ENCODE assay signal across 1 fruit fly cellular context in the genomic region with DNA sequence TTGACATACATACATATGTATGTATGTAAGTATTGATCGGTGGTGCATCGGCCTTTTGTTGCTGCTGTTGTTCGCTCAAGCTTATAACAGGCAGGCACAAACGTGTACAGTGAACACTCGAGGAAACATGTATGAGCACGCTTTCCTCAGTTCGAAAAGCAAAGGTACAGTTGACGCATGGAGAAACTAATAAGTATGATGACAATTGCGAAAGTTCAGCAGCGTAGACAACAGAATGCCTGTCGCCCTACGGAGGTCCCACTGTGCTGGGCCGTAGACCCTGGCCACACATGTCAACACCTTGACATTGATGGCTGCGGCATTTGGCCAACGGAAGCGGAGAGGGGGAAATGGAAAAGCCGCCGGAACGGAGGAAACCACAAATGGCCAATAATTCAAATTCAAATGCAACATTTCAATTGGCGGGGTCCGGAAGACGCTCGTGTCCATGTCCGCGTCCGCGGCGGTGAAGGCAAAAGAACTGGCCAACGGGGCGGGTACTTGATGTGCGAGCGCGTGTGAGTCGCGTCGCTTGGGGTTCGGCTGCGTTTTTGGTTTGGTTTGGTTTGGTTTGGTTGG.
A peak's percentile ranks its signal among the peaks of the same experiment; 100 is the strongest.
TF ChIP-seq lines count a peak whose summit lies in the region.

A gene (plus strand): TSS at position 529 of the 579 bp plus-strand sequence.

TF ChIP-seq in whole organism, embryonic, 481 proteins besides CTCF, POLR2A, EP300 and RAD21 (continued from another document and continues in another):
- TF ChIP-seq Pdp1 (GFP tag; optimal IDR thresholded peaks at IDR 0.05; lab: Kevin White, UChicago) = peak; percentile 23 to 50
- peak; percentile 32 for TF ChIP-seq az2 (GFP tag; optimal IDR thresholded peaks at IDR 0.05; lab: Kevin White, UChicago)
- peak; percentile 20 for TF ChIP-seq sug (tag; optimal IDR thresholded peaks at IDR 0.05; lab: Kevin White, UChicago)
- TF ChIP-seq ranshi (GFP tag; IDR thresholded peaks at IDR 0.05; lab: Robert Waterston, UW) = peak; percentile 49; the same call in 1 of the 2 replicates
- peak; percentile 37; the same call in 2 of the 3 replicates for TF ChIP-seq tgo (GFP tag; IDR thresholded peaks at IDR 0.05; lab: Robert Waterston, UW)
- TF ChIP-seq disco-r (GFP tag; optimal IDR thresholded peaks at IDR 0.05; lab: Kevin White, UChicago) = no peak
- no peak for TF ChIP-seq CG34376 (GFP tag; optimal IDR thresholded peaks at IDR 0.05; lab: Kevin White, UChicago)
- TF ChIP-seq Oli (tag; optimal IDR thresholded peaks at IDR 0.05; lab: Kevin White, UChicago) = no peak
- peak; percentile 54 for TF ChIP-seq CG10366 (GFP tag; IDR thresholded peaks at IDR 0.05; lab: Robert Waterston, UW)
- TF ChIP-seq CG9932 (GFP tag; IDR thresholded peaks at IDR 0.05; lab: Robert Waterston, UW) = peak; percentile 53
- peak; percentile 50 for TF ChIP-seq CG17612 (GFP tag; IDR thresholded peaks at IDR 0.05; lab: Robert Waterston, UW)
- TF ChIP-seq CG15514 (GFP tag; optimal IDR thresholded peaks at IDR 0.05; lab: Kevin White, UChicago) = peak; percentile 58
- peak; percentile 89 for TF ChIP-seq Med (GFP tag; lab: Kevin White, UChicago)
- no peak for TF ChIP-seq CG3065 (GFP tag; optimal IDR thresholded peaks at IDR 0.05; lab: Kevin White, UChicago)
- TF ChIP-seq CG10654 (GFP tag; optimal IDR thresholded peaks at IDR 0.05; lab: Kevin White, UChicago) = no peak
- peak; percentile 17 for TF ChIP-seq CG16863 (GFP tag; optimal IDR thresholded peaks at IDR 0.05; lab: Kevin White, UChicago)
- no peak for TF ChIP-seq abd-A (tag; optimal IDR thresholded peaks at IDR 0.05; lab: Kevin White, UChicago)
- no peak for TF ChIP-seq fu2 (GFP tag; optimal IDR thresholded peaks at IDR 0.05; lab: Kevin White, UChicago)
- no peak for TF ChIP-seq gsb (GFP tag; IDR thresholded peaks at IDR 0.05; lab: Robert Waterston, UW)
- peak; percentile 31; the same call in 1 of the 2 replicates for TF ChIP-seq CG31224 (GFP tag; IDR thresholded peaks at IDR 0.05; lab: Robert Waterston, UW)
- no peak for TF ChIP-seq gsb-n (tag; optimal IDR thresholded peaks at IDR 0.05; lab: Kevin White, UChicago)
- no peak for TF ChIP-seq CG30403 (GFP tag; optimal IDR thresholded peaks at IDR 0.05; lab: Kevin White, UChicago)
- 0 out of 2 replicates have a peak, but pooled peaks have one; percentile 25 for TF ChIP-seq rib (GFP tag; IDR thresholded peaks at IDR 0.05; lab: Robert Waterston, UW)
- TF ChIP-seq fd96Cb (tag; optimal IDR thresholded peaks at IDR 0.05; lab: Kevin White, UChicago) = peak; percentile 18
- TF ChIP-seq CG4707 (GFP tag; optimal IDR thresholded peaks at IDR 0.05; lab: Kevin White, UChicago) = no peak
- peak; percentile 29 for TF ChIP-seq CG12659 (GFP tag; optimal IDR thresholded peaks at IDR 0.05; lab: Kevin White, UChicago)
- peak; percentile 37; the same call in 1 of the 2 replicates for TF ChIP-seq Oaz (GFP tag; IDR thresholded peaks at IDR 0.05; lab: Robert Waterston, UW)
- TF ChIP-seq Hsf (GFP tag; optimal IDR thresholded peaks at IDR 0.05; lab: Kevin White, UChicago) = peak; percentile 27
- TF ChIP-seq CG11696 (GFP tag; IDR thresholded peaks at IDR 0.05; lab: Robert Waterston, UW) = 0 out of 2 replicates have a peak, but pooled peaks have one; percentile 16
- TF ChIP-seq CG11456 (GFP tag; IDR thresholded peaks at IDR 0.05; lab: Robert Waterston, UW) = peak; percentile 80
- TF ChIP-seq CG13123 (GFP tag; optimal IDR thresholded peaks at IDR 0.05; lab: Kevin White, UChicago) = no peak
- no peak for TF ChIP-seq CG8478 (optimal IDR thresholded peaks at IDR 0.05; lab: Kevin White, UChicago)
- no peak; the same call in 1 of the 2 replicates for TF ChIP-seq E2f2 (GFP tag; IDR thresholded peaks at IDR 0.05; lab: Robert Waterston, UW)
- TF ChIP-seq CG17568 (GFP tag; optimal IDR thresholded peaks at IDR 0.05; lab: Kevin White, UChicago) = no peak
- TF ChIP-seq lmd (GFP tag; IDR thresholded peaks at IDR 0.05; lab: Robert Waterston, UW) = peak; percentile 71
- peak; percentile 45 for TF ChIP-seq ind (GFP tag; optimal IDR thresholded peaks at IDR 0.05; lab: Kevin White, UChicago)
- peak; percentile 52 for TF ChIP-seq vvl (GFP tag; IDR thresholded peaks at IDR 0.05; lab: Robert Waterston, UW)
- 0 out of 2 replicates have a peak, but pooled peaks have one; percentile 23 for TF ChIP-seq wdn (GFP tag; IDR thresholded peaks at IDR 0.05; lab: Robert Waterston, UW)
- peak; percentile 62 for TF ChIP-seq H2.0 (GFP tag; IDR thresholded peaks at IDR 0.05; lab: Robert Waterston, UW)
- 0 out of 2 replicates have a peak, but pooled peaks have one; percentile 7 for TF ChIP-seq CG3847 (GFP tag; IDR thresholded peaks at IDR 0.05; lab: Robert Waterston, UW)
- TF ChIP-seq CG1603 (tag; optimal IDR thresholded peaks at IDR 0.05; lab: Kevin White, UChicago) = peak; percentile 50
- TF ChIP-seq bcd (GFP tag; optimal IDR thresholded peaks at IDR 0.05; lab: Kevin White, UChicago) = peak; percentile 7
- peak; percentile 57 for TF ChIP-seq CG7839 (tag; optimal IDR thresholded peaks at IDR 0.05; lab: Kevin White, UChicago)
- TF ChIP-seq CG7372 (GFP tag; IDR thresholded peaks at IDR 0.05; lab: Robert Waterston, UW) = peak; percentile 29; the same call in 1 of the 2 replicates
- TF ChIP-seq Optix (GFP tag; IDR thresholded peaks at IDR 0.05; lab: Robert Waterston, UW) = peak; percentile 56; the same call in 1 of the 3 replicates
- TF ChIP-seq CG18011 (GFP tag; optimal IDR thresholded peaks at IDR 0.05; lab: Kevin White, UChicago) = no peak
- TF ChIP-seq bab2 (GFP tag; optimal IDR thresholded peaks at IDR 0.05; lab: Kevin White, UChicago) = peak; percentile 31
- 0 out of 2 replicates have a peak, but pooled peaks have one; percentile 28 for TF ChIP-seq CG4404 (GFP tag; IDR thresholded peaks at IDR 0.05; lab: Robert Waterston, UW)
- peak; percentile 46 for TF ChIP-seq HLH54F (GFP tag; optimal IDR thresholded peaks at IDR 0.05; lab: Kevin White, UChicago)
- TF ChIP-seq toy (GFP tag; IDR thresholded peaks at IDR 0.05; lab: Robert Waterston, UW) = no peak
- 0 out of 2 replicates have a peak, but pooled peaks have one; percentile 25 for TF ChIP-seq CG1024 (GFP tag; IDR thresholded peaks at IDR 0.05; lab: Robert Waterston, UW)
- TF ChIP-seq slbo (GFP tag; IDR thresholded peaks at IDR 0.05; lab: Robert Waterston, UW) = peak; percentile 84
- no peak for TF ChIP-seq CG15269 (tag; optimal IDR thresholded peaks at IDR 0.05; lab: Kevin White, UChicago)
- TF ChIP-seq CG14050 (GFP tag; IDR thresholded peaks at IDR 0.05; lab: Robert Waterston, UW) = peak; percentile 27; the same call in 1 of the 3 replicates
- peak; percentile 72 for TF ChIP-seq Rfx (GFP tag; IDR thresholded peaks at IDR 0.05; lab: Robert Waterston, UW)
- no peak for TF ChIP-seq Dll (GFP tag; IDR thresholded peaks at IDR 0.05; lab: Robert Waterston, UW; ENCODE audit: partially characterized antibody)
- TF ChIP-seq CG13624 (GFP tag; optimal IDR thresholded peaks at IDR 0.05; lab: Kevin White, UChicago) = peak; percentile 20
- TF ChIP-seq sr (GFP tag; IDR thresholded peaks at IDR 0.05; lab: Robert Waterston, UW) = 0 out of 3 replicates have a peak, but pooled peaks have one; percentile 26
- peak; percentile 43 for TF ChIP-seq mam (GFP tag; optimal IDR thresholded peaks at IDR 0.05; lab: Kevin White, UChicago)
- TF ChIP-seq Ptx1 (GFP tag; IDR thresholded peaks at IDR 0.05; lab: Robert Waterston, UW) = peak; percentile 63
- peak in 1 of 2 experiments; percentile 21 for TF ChIP-seq chif (GFP tag; optimal IDR thresholded peaks at IDR 0.05; lab: Kevin White, UChicago)
- TF ChIP-seq Usf (GFP tag; optimal IDR thresholded peaks at IDR 0.05; lab: Kevin White, UChicago) = no peak
- peak; percentile 3 for TF ChIP-seq pho (GFP tag; optimal IDR thresholded peaks at IDR 0.05; lab: Kevin White, UChicago)
- no peak for TF ChIP-seq Dfd (GFP tag; optimal IDR thresholded peaks at IDR 0.05; lab: Kevin White, UChicago)
- TF ChIP-seq CG13894 (tag; optimal IDR thresholded peaks at IDR 0.05; lab: Kevin White, UChicago) = no peak
- peak; percentile 45 for TF ChIP-seq CG14014 (GFP tag; IDR thresholded peaks at IDR 0.05; lab: Robert Waterston, UW)
- peak; percentile 68 for TF ChIP-seq dysf (GFP tag; IDR thresholded peaks at IDR 0.05; lab: Robert Waterston, UW)
- no peak for TF ChIP-seq MESR4 (GFP tag; optimal IDR thresholded peaks at IDR 0.05; lab: Kevin White, UChicago)
- TF ChIP-seq sob (GFP tag; IDR thresholded peaks at IDR 0.05; lab: Robert Waterston, UW) = peak; percentile 48
- 0 out of 3 replicates have a peak, but pooled peaks have one; percentile 30 for TF ChIP-seq Dbx (GFP tag; IDR thresholded peaks at IDR 0.05; lab: Robert Waterston, UW)
- TF ChIP-seq Tbp (GFP tag; optimal IDR thresholded peaks at IDR 0.05; lab: Kevin White, UChicago) = no peak
- peak; percentile 50 for TF ChIP-seq al (GFP tag; IDR thresholded peaks at IDR 0.05; lab: Robert Waterston, UW)
- no peak for TF ChIP-seq salm (tag; optimal IDR thresholded peaks at IDR 0.05; lab: Kevin White, UChicago)
- peak; percentile 72 for TF ChIP-seq sens (GFP tag; lab: Kevin White, UChicago)
- 0 out of 3 replicates have a peak, but pooled peaks have one; percentile 51 for TF ChIP-seq otp (GFP tag; IDR thresholded peaks at IDR 0.05; lab: Robert Waterston, UW)
- TF ChIP-seq tll (GFP tag; optimal IDR thresholded peaks at IDR 0.05; lab: Kevin White, UChicago) = no peak
- peak; percentile 31 for TF ChIP-seq ara (GFP tag; IDR thresholded peaks at IDR 0.05; lab: Robert Waterston, UW)
- TF ChIP-seq zfh2 (GFP tag; optimal IDR thresholded peaks at IDR 0.05; lab: Kevin White, UChicago) = peak; percentile 23
- peak; percentile 66 for TF ChIP-seq E2f1 (GFP tag; IDR thresholded peaks at IDR 0.05; lab: Robert Waterston, UW)
- peak; percentile 94 for TF ChIP-seq Ets65A (GFP tag; lab: Kevin White, UChicago)
- TF ChIP-seq CG11398 (GFP tag; optimal IDR thresholded peaks at IDR 0.05; lab: Kevin White, UChicago) = no peak
- peak; percentile 6 for TF ChIP-seq CoRest (tag; optimal IDR thresholded peaks at IDR 0.05; lab: Kevin White, UChicago)
- TF ChIP-seq CG14965 (GFP tag; optimal IDR thresholded peaks at IDR 0.05; lab: Kevin White, UChicago; ENCODE audit: borderline replicate concordance) = no peak
- TF ChIP-seq CG12219 (GFP tag; optimal IDR thresholded peaks at IDR 0.05; lab: Kevin White, UChicago) = peak; percentile 9
- peak; percentile 25 for TF ChIP-seq nmo (GFP tag; optimal IDR thresholded peaks at IDR 0.05; lab: Kevin White, UChicago)
- TF ChIP-seq Dip3 (GFP tag; optimal IDR thresholded peaks at IDR 0.05; lab: Kevin White, UChicago) = peak; percentile 31
- TF ChIP-seq CG11093 (GFP tag; IDR thresholded peaks at IDR 0.05; lab: Robert Waterston, UW) = peak; percentile 57; the same call in 1 of the 3 replicates
- TF ChIP-seq ap (GFP tag; IDR thresholded peaks at IDR 0.05; lab: Robert Waterston, UW) = no peak
- peak; percentile 43 for TF ChIP-seq CG32772 (GFP tag; IDR thresholded peaks at IDR 0.05; lab: Robert Waterston, UW)
- peak; percentile 75 for TF ChIP-seq CG14441 (GFP tag; IDR thresholded peaks at IDR 0.05; lab: Robert Waterston, UW)
- TF ChIP-seq CrebB (tag; optimal IDR thresholded peaks at IDR 0.05; lab: Kevin White, UChicago) = no peak
- peak; percentile 3 for TF ChIP-seq CG13424 (tag; optimal IDR thresholded peaks at IDR 0.05; lab: Kevin White, UChicago)
- TF ChIP-seq Drgx (GFP tag; IDR thresholded peaks at IDR 0.05; lab: Robert Waterston, UW) = peak; percentile 65
- 0 out of 3 replicates have a peak, but pooled peaks have one; percentile 48 for TF ChIP-seq CG2889 (GFP tag; IDR thresholded peaks at IDR 0.05; lab: Robert Waterston, UW)
- peak; percentile 63 for TF ChIP-seq Ada2b (GFP tag; IDR thresholded peaks at IDR 0.05; lab: Robert Waterston, UW)
- TF ChIP-seq H15 (GFP tag; IDR thresholded peaks at IDR 0.05; lab: Robert Waterston, UW) = peak; percentile 70
- TF ChIP-seq zfh1 (GFP tag; IDR thresholded peaks at IDR 0.05; lab: Robert Waterston, UW) = peak; percentile 76
- peak; percentile 43 for TF ChIP-seq lilli (GFP tag; optimal IDR thresholded peaks at IDR 0.05; lab: Kevin White, UChicago)
- TF ChIP-seq usp (GFP tag; optimal IDR thresholded peaks at IDR 0.05; lab: Kevin White, UChicago) = no peak
- 0 out of 2 replicates have a peak, but pooled peaks have one; percentile 15 for TF ChIP-seq ssp (GFP tag; IDR thresholded peaks at IDR 0.05; lab: Robert Waterston, UW)
- TF ChIP-seq CG14667 (GFP tag; IDR thresholded peaks at IDR 0.05; lab: Robert Waterston, UW) = peak; percentile 46; the same call in 1 of the 2 replicates
- TF ChIP-seq Xrp1 (GFP tag; IDR thresholded peaks at IDR 0.05; lab: Robert Waterston, UW) = peak; percentile 43; the same call in 1 of the 2 replicates
- peak; percentile 17; the same call in 1 of the 2 replicates for TF ChIP-seq MBD-R2 (GFP tag; IDR thresholded peaks at IDR 0.05; lab: Robert Waterston, UW)
- peak; percentile 21 for TF ChIP-seq CG7556 (GFP tag; optimal IDR thresholded peaks at IDR 0.05; lab: Kevin White, UChicago)
- TF ChIP-seq CG3726 (GFP tag; IDR thresholded peaks at IDR 0.05; lab: Robert Waterston, UW) = 0 out of 3 replicates have a peak, but pooled peaks have one; percentile 37
- peak; percentile 53 for TF ChIP-seq Rx (GFP tag; IDR thresholded peaks at IDR 0.05; lab: Robert Waterston, UW)
- TF ChIP-seq CG12155 (GFP tag; optimal IDR thresholded peaks at IDR 0.05; lab: Kevin White, UChicago) = peak; percentile 0
- TF ChIP-seq Gug (GFP tag; IDR thresholded peaks at IDR 0.05; lab: Robert Waterston, UW) = peak; percentile 74
- peak; percentile 43; the same call in 1 of the 3 replicates for TF ChIP-seq Aef1 (GFP tag; IDR thresholded peaks at IDR 0.05; lab: Robert Waterston, UW)
- no peak for TF ChIP-seq bbx (GFP tag; IDR thresholded peaks at IDR 0.05; lab: Robert Waterston, UW; ENCODE audit: partially characterized antibody)
- no peak for TF ChIP-seq Hmr (GFP tag; optimal IDR thresholded peaks at IDR 0.05; lab: Kevin White, UChicago)
- TF ChIP-seq CG17328 (GFP tag; IDR thresholded peaks at IDR 0.05; lab: Robert Waterston, UW) = peak; percentile 38; the same call in 1 of the 2 replicates
- TF ChIP-seq Awh (GFP tag; IDR thresholded peaks at IDR 0.05; lab: Robert Waterston, UW) = peak; percentile 49; the same call in 1 of the 2 replicates
- peak; percentile 66 for TF ChIP-seq row (GFP tag; IDR thresholded peaks at IDR 0.05; lab: Robert Waterston, UW)
- TF ChIP-seq CG9215 (GFP tag; IDR thresholded peaks at IDR 0.05; lab: Robert Waterston, UW) = peak; percentile 41; the same call in 1 of the 2 replicates
- peak; percentile 2 for TF ChIP-seq unpg (GFP tag; optimal IDR thresholded peaks at IDR 0.05; lab: Kevin White, UChicago)
- peak; percentile 22 to 37 for TF ChIP-seq dpn (GFP tag; optimal IDR thresholded peaks at IDR 0.05; lab: Kevin White, UChicago)
- TF ChIP-seq B-H1 (GFP tag; IDR thresholded peaks at IDR 0.05; lab: Robert Waterston, UW) = peak; percentile 14; the same call in 1 of the 3 replicates
- TF ChIP-seq Meics (GFP tag; optimal IDR thresholded peaks at IDR 0.05; lab: Kevin White, UChicago) = peak; percentile 21
- peak; percentile 43 for TF ChIP-seq ttk (GFP tag; IDR thresholded peaks at IDR 0.05; lab: Robert Waterston, UW)
